Worm (Caenorhabditis elegans) whole organism, late embryonic: ENCODE results near the gene nlp-50.

Source experiments
- C08G9.2 ChIP-seq: sonication (generic microtip); optimal IDR thresholded peaks from 2 replicates; lab custom pipeline; 2016; ENCODE audit warnings: mild to moderate bottlenecking, missing genetic modification characterization, moderate library complexity, missing compliant biosample characterization
- C38D4.7 ChIP-seq: fragments of 200-800 bp; sonication (Bioruptor generic); optimal IDR thresholded peaks from 2 replicates; lab custom pipeline; 2018; ENCODE audit warnings: mild to moderate bottlenecking, missing genetic modification characterization, moderate library complexity, missing compliant biosample characterization
- K02D7.2 ChIP-seq: sonication (generic microtip); optimal IDR thresholded peaks from 2 replicates; lab custom pipeline; 2017; ENCODE audit warnings: mild to moderate bottlenecking, missing genetic modification characterization, missing compliant biosample characterization
- ahr-1 ChIP-seq: sonication (generic microtip); optimal IDR thresholded peaks from 2 replicates; lab custom pipeline; 2016; ENCODE audit warnings: missing genetic modification characterization, missing compliant biosample characterization
- ama-1 ChIP-seq: fragments of 150-350 bp; optimal IDR thresholded peaks from 2 replicates; lab custom pipeline; 2014
- ceh-14 ChIP-seq: sonication (generic microtip); optimal IDR thresholded peaks from 2 replicates; lab custom pipeline; 2016; ENCODE audit warnings: missing genotype, missing genetic modification characterization, missing compliant biosample characterization
- ceh-18 ChIP-seq: sonication (generic microtip); optimal IDR thresholded peaks from 2 replicates; lab custom pipeline; 2016; ENCODE audit warnings: missing genetic modification characterization, missing compliant biosample characterization
- ceh-2 ChIP-seq: sonication (generic microtip); optimal IDR thresholded peaks from 2 replicates; lab custom pipeline; 2016; ENCODE audit warnings: missing genotype, missing genetic modification characterization, missing compliant biosample characterization
- ceh-22 ChIP-seq: sonication (generic microtip); optimal IDR thresholded peaks from 2 replicates; lab custom pipeline; 2017; ENCODE audit warnings: missing biosample characterization, missing genetic modification characterization
- ceh-30 ChIP-seq: fragments of 150-350 bp; optimal IDR thresholded peaks from 2 replicates; lab custom pipeline; 2014; ENCODE audit warnings: missing biosample characterization, missing genetic modification characterization
- ceh-31 ChIP-seq: sonication (generic microtip); optimal IDR thresholded peaks from 2 replicates; lab custom pipeline; 2016; ENCODE audit warnings: missing genetic modification characterization, missing compliant biosample characterization
- ceh-34 ChIP-seq: sonication (generic microtip); optimal IDR thresholded peaks from 2 replicates; lab custom pipeline; 2016; ENCODE audit warnings: mild to moderate bottlenecking, missing genetic modification characterization, missing compliant biosample characterization
- ceh-45 ChIP-seq: fragments of 200-800 bp; sonication (Bioruptor generic); IDR thresholded peaks from 2 replicates; pipeline ENCODE4 v1.3.6; 2022; ENCODE audit warnings: missing genetic modification reagents, missing genetic modification characterization, missing compliant biosample characterization
- ceh-48 ChIP-seq: sonication (generic microtip); optimal IDR thresholded peaks from 2 replicates; lab custom pipeline; 2016; ENCODE audit warnings: missing genetic modification characterization, inconsistent platforms, missing compliant biosample characterization
- ceh-6 ChIP-seq: fragments of 200-800 bp; sonication (Bioruptor generic); optimal IDR thresholded peaks from 2 replicates; lab custom pipeline; 2018; ENCODE audit warnings: mild to moderate bottlenecking, missing genetic modification characterization, missing compliant biosample characterization
- che-1 ChIP-seq: sonication (generic microtip); optimal IDR thresholded peaks from 2 replicates; lab custom pipeline; 2016; ENCODE audit warnings: mild to moderate bottlenecking, missing genetic modification characterization, missing compliant biosample characterization
- dmd-4 ChIP-seq: sonication (generic microtip); optimal IDR thresholded peaks from 2 replicates; lab custom pipeline; 2016; ENCODE audit warnings: borderline replicate concordance, missing genetic modification characterization, missing compliant biosample characterization
- eyg-1 ChIP-seq: sonication (generic microtip); optimal IDR thresholded peaks from 2 replicates; lab custom pipeline; 2016; ENCODE audit warnings: missing genotype, missing genetic modification characterization, missing compliant biosample characterization
- gmeb-2 ChIP-seq: sonication (generic microtip); optimal IDR thresholded peaks from 2 replicates; lab custom pipeline; 2016; ENCODE audit warnings: missing genetic modification characterization, inconsistent platforms, missing compliant biosample characterization
- hlh-13 ChIP-seq: fragments of 200-800 bp; sonication (Bioruptor generic); optimal IDR thresholded peaks from 2 replicates; lab custom pipeline; 2018; ENCODE audit warnings: mild to moderate bottlenecking, missing genetic modification characterization, missing compliant biosample characterization
- hlh-15 ChIP-seq: sonication (generic microtip); optimal IDR thresholded peaks from 2 replicates; lab custom pipeline; 2016; ENCODE audit warnings: missing genetic modification characterization, missing compliant biosample characterization
- hlh-6 ChIP-seq: sonication (generic microtip); optimal IDR thresholded peaks from 2 replicates; lab custom pipeline; 2016; ENCODE audit warnings: missing genotype, missing genetic modification characterization, missing compliant biosample characterization
- hlh-8 ChIP-seq: sonication (generic microtip); optimal IDR thresholded peaks from 2 replicates; lab custom pipeline; 2016; ENCODE audit warnings: missing genotype, missing genetic modification characterization, missing compliant biosample characterization
- lim-6 ChIP-seq: sonication (generic microtip); optimal IDR thresholded peaks from 2 replicates; lab custom pipeline; 2016; ENCODE audit warnings: missing genetic modification characterization, missing compliant biosample characterization
- lin-11 ChIP-seq: fragments of 200-800 bp; sonication (Bioruptor generic); optimal IDR thresholded peaks from 2 replicates; lab custom pipeline; 2018; ENCODE audit warnings: mild to moderate bottlenecking, missing genetic modification characterization, missing compliant biosample characterization
- madf-2 ChIP-seq: sonication (generic microtip); optimal IDR thresholded peaks from 2 replicates; lab custom pipeline; 2017; ENCODE audit warnings: missing genetic modification characterization, missing compliant biosample characterization
- nfya-1 ChIP-seq: sonication (generic microtip); optimal IDR thresholded peaks from 2 replicates; lab custom pipeline; 2017; ENCODE audit warnings: missing genetic modification characterization, mild to moderate bottlenecking, missing compliant biosample characterization, antibody characterized with exemption, moderate library complexity
- npax-4 ChIP-seq: sonication (generic microtip); optimal IDR thresholded peaks from 2 replicates; lab custom pipeline; 2016; ENCODE audit warnings: missing genetic modification characterization, missing compliant biosample characterization
- odd-2 ChIP-seq: sonication (generic microtip); optimal IDR thresholded peaks from 2 replicates; lab custom pipeline; 2017; ENCODE audit warnings: antibody characterized with exemption, mild to moderate bottlenecking, missing genetic modification characterization, missing compliant biosample characterization
- pat-9 ChIP-seq: fragments of 200-800 bp; sonication (Bioruptor generic); optimal IDR thresholded peaks from 2 replicates; lab custom pipeline; 2018; ENCODE audit warnings: mild to moderate bottlenecking, missing genetic modification characterization, moderate library complexity, missing compliant biosample characterization
- pros-1 ChIP-seq: fragments of 150-350 bp; optimal IDR thresholded peaks from 2 replicates; lab custom pipeline; 2014; ENCODE audit warnings: missing biosample characterization, missing genetic modification reagents, missing genetic modification characterization
- ref-2 ChIP-seq: sonication (generic microtip); optimal IDR thresholded peaks from 2 replicates; lab custom pipeline; 2016; ENCODE audit warnings: missing genetic modification characterization, missing compliant biosample characterization
- rnt-1 ChIP-seq: sonication (generic microtip); optimal IDR thresholded peaks from 2 replicates; lab custom pipeline; 2016; ENCODE audit warnings: missing genetic modification characterization, missing compliant biosample characterization
- sox-4 ChIP-seq: sonication (generic microtip); optimal IDR thresholded peaks from 2 replicates; lab custom pipeline; 2017; ENCODE audit warnings: mild to moderate bottlenecking, missing genetic modification characterization, inconsistent platforms, missing compliant biosample characterization
- tbx-2 ChIP-seq: sonication (generic microtip); optimal IDR thresholded peaks from 2 replicates; lab custom pipeline; 2016; ENCODE audit warnings: missing genetic modification characterization, missing compliant biosample characterization
- unc-3 ChIP-seq, 2 experiments: fragments of 200-800 bp in 1 of 2; sonication (Bioruptor generic) in 1 of 2; sonication (generic microtip) in 1 of 2; conservative IDR thresholded peaks in 1 of 2; optimal IDR thresholded peaks in 1 of 2; 2 replicates each; pipeline versions ENCODE4 v1.3.6 to Lab custom; 2016 to 2022; ENCODE audit warnings: missing compliant biosample characterization in 2 of 2, missing genetic modification characterization in 2 of 2, missing genetic modification reagents in 1 of 2
- unc-42 ChIP-seq: sonication (generic microtip); optimal IDR thresholded peaks from 2 replicates; lab custom pipeline; 2016; ENCODE audit warnings: missing genotype, missing genetic modification characterization, missing compliant biosample characterization
- unc-55 ChIP-seq: sonication (generic microtip); optimal IDR thresholded peaks from 2 replicates; lab custom pipeline; 2017; ENCODE audit warnings: missing biosample characterization, missing genetic modification reagents, missing genetic modification characterization

nlp-50 gene

DNA sequence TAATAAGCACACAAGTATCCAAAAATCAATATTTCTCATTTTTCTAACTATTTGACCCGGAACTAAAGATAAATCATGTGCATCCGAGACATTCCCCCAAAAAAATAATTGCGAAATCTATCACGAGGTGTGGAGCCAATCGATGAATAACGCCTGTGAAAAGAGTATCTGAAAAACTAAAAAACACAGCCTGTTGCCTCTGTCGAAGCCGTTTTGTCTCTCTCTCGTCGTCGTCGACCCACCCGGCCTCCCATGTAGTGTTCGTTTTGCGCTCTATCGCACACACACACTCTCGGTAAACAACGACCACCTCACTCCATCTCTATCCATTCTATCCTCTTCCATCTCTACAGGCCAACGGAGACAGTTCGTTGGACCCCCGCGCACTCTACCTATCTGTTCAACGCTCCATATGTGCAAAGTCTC lies 17.9 kb downstream of the nlp-50 start:
- TF ChIP-seq ceh-14 = no peak
- no peak for TF ChIP-seq ref-2 (tag; lab: Kevin White, UChicago)
- TF ChIP-seq madf-2 (tag; lab: Kevin White, UChicago) = peak; percentile 2
- TF ChIP-seq ceh-45 (GFP tag; lab: Robert Waterston, UW) = no peak
- no peak for TF ChIP-seq ceh-2 (tag; lab: Kevin White, UChicago)
- no peak for TF ChIP-seq unc-3 (GFP tag; conservative IDR thresholded peaks at IDR 0.05; lab: Robert Waterston, UW)
- TF ChIP-seq unc-3 (tag; optimal IDR thresholded peaks at IDR 0.05; lab: Kevin White, UChicago) = no peak
- TF ChIP-seq lim-6 (tag; lab: Kevin White, UChicago) = no peak
- TF ChIP-seq tbx-2 (tag; lab: Kevin White, UChicago) = peak; percentile 32
- peak; percentile 3 for TF ChIP-seq ceh-31 (tag; lab: Kevin White, UChicago)
- TF ChIP-seq ceh-34 (tag; lab: Kevin White, UChicago) = peak; percentile 36
- TF ChIP-seq ceh-30 = no peak
- no peak for TF ChIP-seq hlh-15
- no peak for TF ChIP-seq hlh-8 (tag; lab: Kevin White, UChicago)
- peak; percentile 24 for TF ChIP-seq C38D4.7
- no peak for TF ChIP-seq sox-4 (tag; lab: Kevin White, UChicago)
- no peak for TF ChIP-seq dmd-4 (tag; lab: Kevin White, UChicago)
- TF ChIP-seq ceh-22 (tag; lab: Kevin White, UChicago) = no peak
- TF ChIP-seq npax-4 (tag; lab: Kevin White, UChicago) = no peak
- TF ChIP-seq eyg-1 (tag; lab: Kevin White, UChicago) = no peak
- no peak for TF ChIP-seq K02D7.2 (tag; lab: Kevin White, UChicago)
- peak; percentile 29 for TF ChIP-seq ceh-48

DNA sequence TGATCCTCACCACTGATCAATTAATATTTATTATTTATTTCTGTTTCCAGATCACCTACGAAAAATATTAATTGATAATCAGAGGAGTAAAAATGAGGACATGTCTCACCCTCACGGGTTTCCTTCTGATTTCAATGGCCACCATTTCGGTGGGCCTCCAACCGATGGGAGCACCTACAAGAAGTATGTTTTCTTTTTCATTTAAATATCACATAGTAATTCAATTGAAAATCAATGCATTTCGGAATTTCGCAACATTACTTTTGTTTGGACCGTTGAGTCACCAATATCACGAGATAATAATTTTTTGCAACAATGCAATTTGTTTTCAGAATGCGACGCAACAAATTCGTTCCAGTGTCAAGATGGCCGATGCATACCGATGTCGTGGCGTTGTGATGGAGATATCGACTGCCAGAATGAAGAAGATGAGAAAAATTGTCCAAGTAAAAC lies 18.6 kb downstream of the nlp-50 start, which contains the start of gene gldi-2:
Gene gldi-2 (plus strand): TSS at position 51 of the 453 bp plus-strand sequence.
- TF ChIP-seq lin-11 (tag; lab: Kevin White, UChicago) = no peak
- TF ChIP-seq pros-1 (tag; lab: Kevin White, UChicago) = no peak
- no peak for TF ChIP-seq rnt-1
- TF ChIP-seq K02D7.2 (tag; lab: Kevin White, UChicago) = no peak
- no peak for TF ChIP-seq ceh-6
- TF ChIP-seq, all 69 proteins: peak for 0

DNA sequence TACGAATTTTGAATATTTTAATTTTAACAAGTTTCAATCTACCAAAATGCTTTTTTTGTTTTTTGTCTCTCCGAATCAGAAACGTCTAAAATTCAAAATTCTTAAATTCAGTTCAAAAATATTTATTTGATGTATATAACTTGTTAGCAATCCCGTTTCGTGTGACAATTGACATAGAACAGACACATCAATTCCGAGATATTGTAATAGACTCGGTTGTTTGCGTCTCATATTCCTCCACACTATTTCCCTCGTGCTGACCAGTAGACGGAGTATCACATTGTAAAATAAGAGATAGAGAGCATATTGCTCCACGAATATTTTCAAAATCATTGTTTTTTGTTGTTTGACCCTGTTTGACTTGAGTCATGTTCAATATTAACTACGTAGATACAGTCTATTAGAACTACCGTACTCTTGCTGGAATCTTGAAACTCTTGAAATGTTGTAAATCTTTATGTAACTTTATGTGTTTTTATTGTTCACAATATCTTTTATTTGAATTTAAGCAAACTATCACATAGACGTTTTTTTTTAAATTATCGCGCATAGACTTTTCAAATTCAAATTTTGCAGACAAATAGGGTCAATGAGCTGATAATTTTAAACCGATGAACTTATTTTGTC lies 24.0 kb downstream of the nlp-50 start, which contains the start of gene T13C2.3:
Gene T13C2.3 (plus strand): TSS at position 577 of the 627 bp plus-strand sequence.
- no peak for TF ChIP-seq C08G9.2 (tag; lab: Kevin White, UChicago)
- TF ChIP-seq unc-55 (GFP tag; lab: Kevin White, UChicago) = peak; percentile 36
- TF ChIP-seq, all 69 proteins: peak for 1

DNA sequence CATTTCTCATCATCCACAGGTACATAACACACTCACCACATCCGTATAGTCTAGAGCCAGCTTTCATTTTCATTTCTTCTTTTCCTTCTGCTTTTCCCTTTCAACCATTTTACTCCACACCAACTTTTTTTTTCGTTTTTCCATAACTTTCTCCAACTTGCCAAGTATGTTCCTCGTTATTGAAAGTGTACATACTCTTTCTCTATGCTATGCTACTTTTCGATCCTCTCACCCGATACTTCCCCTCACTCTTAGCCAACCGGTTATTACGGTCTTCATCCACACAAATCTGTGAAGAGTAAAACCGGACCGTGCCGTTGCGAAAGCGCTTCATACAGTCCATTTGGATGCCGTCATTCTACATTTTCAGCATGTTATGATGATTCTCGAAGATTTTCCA lies 27.1 kb downstream of the nlp-50 start, which contains the start of gene T13C2.2:
Gene T13C2.2 (plus strand): TSS at position 301 of the 400 bp plus-strand sequence.
- no peak for TF ChIP-seq ahr-1 (tag; lab: Kevin White, UChicago)
- TF ChIP-seq C08G9.2 (tag; lab: Kevin White, UChicago) = no peak
- TF ChIP-seq ceh-22 (tag; lab: Kevin White, UChicago) = no peak
- no peak for TF ChIP-seq ceh-18 (tag; lab: Kevin White, UChicago)
- TF ChIP-seq unc-55 (GFP tag; lab: Kevin White, UChicago) = no peak
- TF ChIP-seq ama-1 (lab: Kevin White, UChicago) = no peak
- TF ChIP-seq hlh-13 (GFP tag; lab: Kevin White, UChicago) = no peak
- no peak for TF ChIP-seq odd-2 (tag; lab: Kevin White, UChicago)
- no peak for TF ChIP-seq hlh-6
- TF ChIP-seq gmeb-2 (tag; lab: Kevin White, UChicago) = no peak
- no peak for TF ChIP-seq pat-9
- no peak for TF ChIP-seq ceh-6
- no peak for TF ChIP-seq ceh-34 (tag; lab: Kevin White, UChicago)
- no peak for TF ChIP-seq che-1 (tag; lab: Kevin White, UChicago)
- TF ChIP-seq unc-42 = no peak
- TF ChIP-seq nfya-1 (tag; lab: Kevin White, UChicago) = no peak
- TF ChIP-seq ceh-2 (tag; lab: Kevin White, UChicago) = no peak
